Fruit fly (Drosophila melanogaster): Measurements from ENCODE around the gene Sap47.

- no peak for TF ChIP-seq EcR (GFP tag; optimal IDR thresholded peaks at IDR 0.05)
- no peak for TF ChIP-seq gl (tag; optimal IDR thresholded peaks at IDR 0.05)
- TF ChIP-seq CG34367 (tag; optimal IDR thresholded peaks at IDR 0.05), result no peak
- no peak for TF ChIP-seq Pif1A (GFP tag; optimal IDR thresholded peaks at IDR 0.05)
- no peak for TF ChIP-seq CG17806 (tag; optimal IDR thresholded peaks at IDR 0.05)
- no peak for TF ChIP-seq CG9948 (tag; optimal IDR thresholded peaks at IDR 0.05)
- TF ChIP-seq Ets98B (GFP tag; IDR thresholded peaks at IDR 0.05), result no peak
- no peak for TF ChIP-seq CG12605 (GFP tag; IDR thresholded peaks at IDR 0.05)
- TF ChIP-seq rn (GFP tag; IDR thresholded peaks at IDR 0.05), result no peak
- peak; percentile 34 for TF ChIP-seq CG14655 (GFP tag; optimal IDR thresholded peaks at IDR 0.05)
- no peak for TF ChIP-seq fd96Ca (GFP tag; IDR thresholded peaks at IDR 0.05)
- no peak for TF ChIP-seq CG4496 (GFP tag; IDR thresholded peaks at IDR 0.05)
Measured at dm6 chr3R:15898302-15898701, 36.6 kb upstream of the Sap47 start.
